Fruit fly (Drosophila melanogaster) whole organism, embryonic: Measurements from ENCODE around the gene CG8289.

ENCODE experiments used
- ATbp ChIP-seq: fragments of 200-800 bp; sonication (Bioruptor generic); optimal IDR thresholded peaks from 2 replicates; lab custom pipeline; 2017; ENCODE audit warnings: missing biosample characterization, mild to moderate bottlenecking, missing genetic modification characterization, missing genetic modification reagents
- B-H1 ChIP-seq: fragments of 200-800 bp; sonication (Bioruptor generic); IDR thresholded peaks from 3 replicates; pipeline ENCODE4 v1.3.6; 2022; ENCODE audit warnings: missing biosample characterization, missing genetic modification characterization
- Blimp-1 ChIP-seq: fragments of 200-800 bp; sonication (Bioruptor generic); optimal IDR thresholded peaks from 3 replicates; lab custom pipeline; 2018; ENCODE audit warnings: missing biosample characterization, missing genetic modification characterization, mild to moderate bottlenecking, moderate library complexity, missing genetic modification reagents
- CG10209 ChIP-seq: fragments of 200-800 bp; sonication (Bioruptor generic); optimal IDR thresholded peaks from 3 replicates; lab custom pipeline; 2017; ENCODE audit warnings: missing biosample characterization, mild to moderate bottlenecking, missing genetic modification characterization, missing genetic modification reagents
- CG10321 ChIP-seq: fragments of 200-800 bp; sonication (Bioruptor generic); IDR thresholded peaks from 2 replicates; pipeline ENCODE4 v1.3.6; 2022; ENCODE audit warnings: missing biosample characterization, missing genetic modification characterization
- CG11696 ChIP-seq: fragments of 200-800 bp; sonication (Bioruptor generic); IDR thresholded peaks from 2 replicates; pipeline ENCODE4 v1.3.6; 2022; ENCODE audit warnings: missing biosample characterization, missing genetic modification characterization
- CG12219 ChIP-seq: fragments of 200-800 bp; sonication (Bioruptor generic); optimal IDR thresholded peaks from 3 replicates; lab custom pipeline; 2018; ENCODE audit warnings: missing biosample characterization, mild to moderate bottlenecking, missing genetic modification characterization
- CG13424 ChIP-seq: fragments of 200-800 bp; sonication (Bioruptor generic); optimal IDR thresholded peaks from 2 replicates; lab custom pipeline; 2019; ENCODE audit warnings: missing biosample characterization, mild to moderate bottlenecking, missing genetic modification characterization, moderate library complexity
- CG15269 ChIP-seq: fragments of 200-800 bp; sonication (Bioruptor generic); optimal IDR thresholded peaks from 2 replicates; lab custom pipeline; 2018; ENCODE audit warnings: missing biosample characterization, mild to moderate bottlenecking, missing genetic modification characterization, moderate library complexity
- CG1603 ChIP-seq: fragments of 200-800 bp; sonication (Bioruptor generic); optimal IDR thresholded peaks from 2 replicates; lab custom pipeline; 2019; ENCODE audit warnings: missing biosample characterization, mild to moderate bottlenecking, missing genetic modification characterization, moderate library complexity
- CG1647 ChIP-seq: fragments of 200-800 bp; sonication (Bioruptor generic); optimal IDR thresholded peaks from 3 replicates; lab custom pipeline; 2016; ENCODE audit warnings: missing biosample characterization, missing genetic modification characterization
- CG17568 ChIP-seq: fragments of 200-800 bp; sonication (Bioruptor generic); optimal IDR thresholded peaks from 2 replicates; lab custom pipeline; 2018; ENCODE audit warnings: missing biosample characterization, mild to moderate bottlenecking, missing genetic modification characterization, moderate library complexity
- CG18599 ChIP-seq: fragments of 200-800 bp; sonication (Bioruptor generic); optimal IDR thresholded peaks from 3 replicates; lab custom pipeline; 2017; ENCODE audit warnings: missing biosample characterization, missing genetic modification characterization, mild to moderate bottlenecking, moderate library complexity, missing genetic modification reagents
- CG18619 ChIP-seq: fragments of 200-800 bp; sonication (Bioruptor generic); optimal IDR thresholded peaks from 3 replicates; lab custom pipeline; 2017; ENCODE audit warnings: missing biosample characterization, mild to moderate bottlenecking, missing genetic modification characterization
- CG18764 ChIP-seq: fragments of 200-800 bp; sonication (Bioruptor generic); optimal IDR thresholded peaks from 3 replicates; lab custom pipeline; 2016; ENCODE audit warnings: missing biosample characterization, missing genetic modification characterization
- CG2120 ChIP-seq: fragments of 200-800 bp; sonication (Bioruptor generic); optimal IDR thresholded peaks from 3 replicates; lab custom pipeline; 2016; ENCODE audit warnings: missing biosample characterization, missing genetic modification characterization
- CG2199 ChIP-seq: fragments of 200-800 bp; sonication (Bioruptor generic); IDR thresholded peaks from 3 replicates; pipeline ENCODE4 v1.3.6; 2022; ENCODE audit warnings: missing biosample characterization, missing genetic modification characterization
- CG2712 ChIP-seq: fragments of 200-800 bp; optimal IDR thresholded peaks from 3 replicates; lab custom pipeline; 2019; ENCODE audit warnings: missing biosample characterization, mild to moderate bottlenecking, missing genetic modification characterization, moderate library complexity
- CG30403 ChIP-seq: fragments of 200-800 bp; sonication (Bioruptor generic); optimal IDR thresholded peaks from 3 replicates; lab custom pipeline; 2016; ENCODE audit warnings: missing biosample characterization, missing genetic modification characterization
- CG31441 ChIP-seq: fragments of 200-800 bp; sonication (Bioruptor generic); IDR thresholded peaks from 2 replicates; pipeline ENCODE4 v1.3.6; 2022; ENCODE audit warnings: missing biosample characterization, missing genetic modification characterization
- CG3163 ChIP-seq: fragments of 200-800 bp; sonication (Bioruptor generic); optimal IDR thresholded peaks from 3 replicates; lab custom pipeline; 2016; ENCODE audit warnings: missing biosample characterization, missing genetic modification characterization
- CG6254 ChIP-seq: fragments of 200-800 bp; sonication (Bioruptor generic); optimal IDR thresholded peaks from 3 replicates; lab custom pipeline; 2017; ENCODE audit warnings: mild to moderate bottlenecking, missing biosample characterization, missing genetic modification reagents, missing genetic modification characterization
- CG6272 ChIP-seq: fragments of 200-800 bp; sonication (Bioruptor generic); IDR thresholded peaks from 2 replicates; pipeline ENCODE4 v1.3.6; 2022; ENCODE audit warnings: missing biosample characterization, missing genetic modification characterization
- CG9932 ChIP-seq: fragments of 200-800 bp; sonication (Bioruptor generic); IDR thresholded peaks from 2 replicates; pipeline ENCODE4 v1.3.6; 2022; ENCODE audit warnings: missing biosample characterization, missing genetic modification characterization
- CHES-1-like ChIP-seq: fragments of 200-800 bp; sonication (Bioruptor generic); optimal IDR thresholded peaks from 2 replicates; lab custom pipeline; 2016; ENCODE audit warnings: missing biosample characterization, missing genetic modification characterization
- CTCF ChIP-seq: fragments of 200-800 bp; sonication (Bioruptor generic); optimal IDR thresholded peaks from 2 replicates; lab custom pipeline; 2017; ENCODE audit warnings: missing biosample characterization, mild to moderate bottlenecking, missing genetic modification characterization, moderate library complexity
- CoRest ChIP-seq: fragments of 200-800 bp; sonication (Bioruptor generic); optimal IDR thresholded peaks from 3 replicates; lab custom pipeline; 2018; ENCODE audit warnings: missing biosample characterization, mild to moderate bottlenecking, missing genetic modification characterization, moderate library complexity
- D19A ChIP-seq: fragments of 200-800 bp; optimal IDR thresholded peaks from 3 replicates; lab custom pipeline; 2019; ENCODE audit warnings: missing biosample characterization, mild to moderate bottlenecking, missing genetic modification characterization, moderate library complexity
- E2f1 ChIP-seq: fragments of 200-800 bp; sonication (Bioruptor generic); IDR thresholded peaks from 2 replicates; pipeline ENCODE4 v1.3.6; 2022; ENCODE audit warnings: missing biosample characterization, missing genetic modification characterization
- Fer1 ChIP-seq: fragments of 200-800 bp; sonication (Bioruptor generic); optimal IDR thresholded peaks from 2 replicates; lab custom pipeline; 2017; ENCODE audit warnings: missing biosample characterization, mild to moderate bottlenecking, missing genetic modification characterization
- Hr51 ChIP-seq, 2 experiments: fragments of 200-800 bp; sonication (Bioruptor generic); optimal IDR thresholded peaks; 2 replicates in 1 of 2; 3 replicates in 1 of 2; lab custom pipeline; 2016 to 2018; ENCODE audit warnings: missing biosample characterization in 2 of 2, missing genetic modification characterization in 2 of 2, mild to moderate bottlenecking in 1 of 2, moderate library complexity in 1 of 2
- Med ChIP-seq: fragments of 200-800 bp; sonication (Bioruptor generic); peaks from one replicate; lab custom pipeline; 2016; ENCODE audit warnings: missing biosample characterization, missing genetic modification characterization, mild to moderate bottlenecking, inconsistent platforms, moderate library complexity
- NC2β ChIP-seq: fragments of 200-800 bp; sonication (Bioruptor generic); optimal IDR thresholded peaks from 2 replicates; lab custom pipeline; 2016; ENCODE audit warnings: missing biosample characterization, missing genetic modification characterization
- Oaz ChIP-seq: fragments of 200-800 bp; sonication (Bioruptor generic); IDR thresholded peaks from 2 replicates; pipeline ENCODE4 v1.3.6; 2022; ENCODE audit warnings: missing biosample characterization, missing genetic modification characterization
- PHDP ChIP-seq: fragments of 200-800 bp; sonication (Bioruptor generic); optimal IDR thresholded peaks from 3 replicates; lab custom pipeline; 2018; ENCODE audit warnings: missing biosample characterization, mild to moderate bottlenecking, missing genetic modification characterization, moderate library complexity
- Rfx ChIP-seq: fragments of 200-800 bp; sonication (Bioruptor generic); IDR thresholded peaks from 2 replicates; pipeline ENCODE4 v1.3.6; 2022; ENCODE audit warnings: missing biosample characterization, missing genetic modification characterization
- Sox100B ChIP-seq: fragments of 200-800 bp; sonication (Bioruptor generic); optimal IDR thresholded peaks from 3 replicates; lab custom pipeline; 2018; ENCODE audit warnings: missing biosample characterization, mild to moderate bottlenecking, missing genetic modification characterization
- bigmax ChIP-seq: fragments of 200-800 bp; sonication (Bioruptor generic); optimal IDR thresholded peaks from 2 replicates; lab custom pipeline; 2018; ENCODE audit warnings: missing biosample characterization, mild to moderate bottlenecking, missing genetic modification characterization
- bsh ChIP-seq, 2 experiments: fragments of 200-800 bp; sonication (Bioruptor generic); optimal IDR thresholded peaks; 2 replicates each; lab custom pipeline; 2017 to 2018; ENCODE audit warnings: mild to moderate bottlenecking in 2 of 2, missing biosample characterization in 2 of 2, missing genetic modification characterization in 2 of 2, moderate library complexity in 1 of 2
- caup ChIP-seq: fragments of 200-800 bp; sonication (Bioruptor generic); optimal IDR thresholded peaks from 3 replicates; lab custom pipeline; 2017; ENCODE audit warnings: missing biosample characterization, mild to moderate bottlenecking, missing genetic modification characterization, moderate library complexity; ENCODE audit not compliant: severe bottlenecking
- cwo ChIP-seq: fragments of 200-800 bp; sonication (Bioruptor generic); optimal IDR thresholded peaks from 3 replicates; lab custom pipeline; 2017; ENCODE audit warnings: missing biosample characterization, missing genetic modification characterization, mild to moderate bottlenecking, moderate library complexity, missing genetic modification reagents
- gcm ChIP-seq: fragments of 200-800 bp; sonication (Bioruptor generic); optimal IDR thresholded peaks from 2 replicates; lab custom pipeline; 2019; ENCODE audit warnings: missing biosample characterization, mild to moderate bottlenecking, missing genetic modification characterization, moderate library complexity
- gem ChIP-seq: fragments of 200-800 bp; sonication (Bioruptor generic); optimal IDR thresholded peaks from 2 replicates; lab custom pipeline; 2019; ENCODE audit warnings: missing biosample characterization, mild to moderate bottlenecking, missing genetic modification characterization, moderate library complexity
- h ChIP-seq: fragments of >200 bp; optimal IDR thresholded peaks from 2 replicates; lab custom pipeline; 2017
- kah ChIP-seq: fragments of 200-800 bp; sonication (Bioruptor generic); optimal IDR thresholded peaks from 2 replicates; lab custom pipeline; 2018; ENCODE audit warnings: missing biosample characterization, mild to moderate bottlenecking, missing genetic modification characterization
- lab ChIP-seq: fragments of 200-800 bp; sonication (Bioruptor generic); optimal IDR thresholded peaks from 3 replicates; lab custom pipeline; 2017; ENCODE audit warnings: missing biosample characterization, missing genetic modification characterization, mild to moderate bottlenecking, moderate library complexity, missing genetic modification reagents
- lmd ChIP-seq: fragments of 200-800 bp; sonication (Bioruptor generic); IDR thresholded peaks from 2 replicates; pipeline ENCODE4 v1.3.6; 2022; ENCODE audit warnings: missing biosample characterization, missing genetic modification characterization
- lov ChIP-seq, 2 experiments: fragments of 200-800 bp in 1 of 2; fragments of >200 bp in 1 of 2; sonication (Bioruptor generic) in 1 of 2; IDR thresholded peaks in 1 of 2; optimal IDR thresholded peaks in 1 of 2; 2 replicates in 1 of 2; 3 replicates in 1 of 2; pipeline versions ENCODE4 v1.3.6 to Lab custom; 2017 to 2022; ENCODE audit warnings: missing biosample characterization in 1 of 2, missing genetic modification characterization in 1 of 2
- tgo ChIP-seq: fragments of 200-800 bp; sonication (Bioruptor generic); IDR thresholded peaks from 3 replicates; pipeline ENCODE4 v1.3.6; 2022; ENCODE audit warnings: missing biosample characterization, missing genetic modification characterization
- unpg ChIP-seq: fragments of 200-800 bp; sonication (Bioruptor generic); optimal IDR thresholded peaks from 3 replicates; lab custom pipeline; 2018; ENCODE audit warnings: missing biosample characterization, mild to moderate bottlenecking, missing genetic modification characterization, moderate library complexity

CG8289 gene

DNA sequence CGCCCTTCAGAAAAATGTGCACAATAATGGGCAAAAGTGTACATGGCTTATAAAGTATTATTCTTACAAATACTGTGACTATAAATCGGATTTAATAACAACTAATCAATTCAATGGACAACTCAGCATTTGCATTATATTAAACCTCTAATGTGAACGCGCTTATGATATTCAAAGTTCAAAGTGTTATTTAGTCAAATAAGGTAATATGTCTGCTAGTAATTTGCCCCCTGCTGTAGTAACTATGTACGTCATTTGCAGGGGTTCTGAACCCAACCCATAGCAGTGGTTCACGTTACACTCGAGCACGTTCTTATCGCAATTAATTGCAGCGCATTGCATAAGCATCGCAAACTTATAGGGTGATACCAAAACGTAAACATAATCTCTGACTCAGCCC is 47.7 kb downstream of the CG8289 start (continued):
- TF ChIP-seq CG12219 (GFP tag; lab: Kevin White, UChicago) (peak; percentile 28), CG1603 (tag; lab: Kevin White, UChicago) (peak; percentile 32), CG11696 (GFP tag; lab: Robert Waterston, UW) (peak; percentile 79), D19A (no peak), CG2199 (GFP tag; lab: Robert Waterston, UW) (no peak), Hr51 (GFP tag; optimal IDR thresholded peaks at IDR 0.05; lab: Kevin White, UChicago) (peak in 1 of 2 experiments; percentile 56), gcm (GFP tag; lab: Kevin White, UChicago) (peak; percentile 6), CG17568 (GFP tag; lab: Kevin White, UChicago) (no peak), CG1647 (GFP tag; lab: Kevin White, UChicago) (no peak), lab (GFP tag; lab: Kevin White, UChicago) (peak; percentile 16), cwo (GFP tag; lab: Kevin White, UChicago) (peak; percentile 13), CG6272 (no peak), CG2120 (GFP tag; lab: Kevin White, UChicago) (peak; percentile 9), E2f1 (GFP tag; lab: Robert Waterston, UW) (no peak), CG10209 (GFP tag; lab: Kevin White, UChicago) (peak; percentile 14), CG10321 (GFP tag; lab: Robert Waterston, UW) (0 out of 2 replicates have a peak, but pooled peaks have one; percentile 9), B-H1 (GFP tag; lab: Robert Waterston, UW) (no peak), unpg (GFP tag; lab: Kevin White, UChicago) (peak; percentile 40), gem (tag; lab: Kevin White, UChicago) (peak; percentile 58), Med (GFP tag; lab: Kevin White, UChicago) (no peak), ATbp (GFP tag; lab: Kevin White, UChicago) (no peak), Blimp-1 (GFP tag; lab: Kevin White, UChicago) (peak; percentile 40), Fer1 (GFP tag; lab: Kevin White, UChicago) (peak; percentile 1), CG30403 (GFP tag; lab: Kevin White, UChicago) (peak; percentile 4), kah (no peak), NC2β (GFP tag; lab: Kevin White, UChicago) (no peak), lmd (GFP tag; lab: Robert Waterston, UW) (no peak), bigmax (GFP tag; lab: Kevin White, UChicago) (no peak), lov (optimal IDR thresholded peaks at IDR 0.05; lab: Kevin White, UChicago) (no peak), lov (GFP tag; IDR thresholded peaks at IDR 0.05; lab: Robert Waterston, UW) (no peak), CG15269 (tag; lab: Kevin White, UChicago) (peak; percentile 42), CG2712 (peak; percentile 18), CG31441 (GFP tag; lab: Robert Waterston, UW) (0 out of 2 replicates have a peak, but pooled peaks have one; percentile 15), caup (GFP tag; lab: Kevin White, UChicago) (no peak), PHDP (tag; lab: Kevin White, UChicago) (peak; percentile 37), Rfx (GFP tag; lab: Robert Waterston, UW) (0 out of 2 replicates have a peak, but pooled peaks have one; percentile 13), tgo (GFP tag; lab: Robert Waterston, UW) (0 out of 3 replicates have a peak, but pooled peaks have one; percentile 22), h (no peak), CG13424 (peak; percentile 25), CoRest (tag; lab: Kevin White, UChicago) (peak; percentile 19), CG18619 (peak; percentile 7), CG3163 (GFP tag; lab: Kevin White, UChicago) (no peak), CTCF (peak; percentile 8), CG18764 (no peak), bsh (GFP tag; optimal IDR thresholded peaks at IDR 0.05; lab: Kevin White, UChicago) (peak in 1 of 2 experiments; percentile 26), Oaz (GFP tag; lab: Robert Waterston, UW) (no peak), CHES-1-like (GFP tag; lab: Kevin White, UChicago) (no peak), CG18599 (peak; percentile 6), CG6254 (no peak), Sox100B (GFP tag; lab: Kevin White, UChicago) (no peak), CG9932 (GFP tag; lab: Robert Waterston, UW) (no peak)
